Worm (Caenorhabditis elegans) whole organism, L2 larva: ENCODE data around the gene F14H12.17.

Experiments used
- C34F6.9 ChIP-seq: fragments of 150-350 bp; optimal IDR thresholded peaks from 2 replicates; lab custom pipeline; 2014; ENCODE audit warnings: missing biosample characterization, missing genetic modification characterization
- F13H6.1 ChIP-seq: sonication (generic microtip); optimal IDR thresholded peaks from 2 replicates; lab custom pipeline; 2016; ENCODE audit warnings: missing genetic modification characterization, missing compliant biosample characterization
- R02D3.7 ChIP-seq: fragments of 150-350 bp; optimal IDR thresholded peaks from 2 replicates; lab custom pipeline; 2014; ENCODE audit warnings: missing biosample characterization, missing genetic modification characterization
- egl-27 ChIP-seq: sonication (generic microtip); optimal IDR thresholded peaks from 3 replicates; lab custom pipeline; 2017; ENCODE audit warnings: missing biosample characterization, missing genetic modification reagents, missing genetic modification characterization
- elt-1 ChIP-seq: fragments of 150-350 bp; optimal IDR thresholded peaks from 2 replicates; lab custom pipeline; 2014; ENCODE audit warnings: missing biosample characterization, missing genetic modification characterization
- elt-3 ChIP-seq: sonication (generic microtip); optimal IDR thresholded peaks from 2 replicates; lab custom pipeline; 2017; ENCODE audit warnings: missing biosample characterization, missing genetic modification characterization
- fos-1 ChIP-seq: fragments of 150-350 bp; optimal IDR thresholded peaks from 2 replicates; lab custom pipeline; 2014; ENCODE audit warnings: missing biosample characterization, missing genetic modification characterization
- lin-13 ChIP-seq: fragments of 150-350 bp; optimal IDR thresholded peaks from 2 replicates; lab custom pipeline; 2014; ENCODE audit warnings: missing biosample characterization, missing genetic modification reagents, missing genetic modification characterization
- mab-5 ChIP-seq: fragments of 150-350 bp; optimal IDR thresholded peaks from 2 replicates; lab custom pipeline; 2014; ENCODE audit warnings: missing biosample characterization, missing genetic modification characterization
- mbf-1 ChIP-seq: sonication (generic microtip); optimal IDR thresholded peaks from 2 replicates; lab custom pipeline; 2017; ENCODE audit warnings: missing biosample characterization, missing genetic modification characterization
- mdl-1 ChIP-seq, 2 experiments: fragments of 150-350 bp in 1 of 2; sonication (generic microtip) in 1 of 2; optimal IDR thresholded peaks; 2 replicates each; lab custom pipeline; 2017; ENCODE audit warnings: missing biosample characterization in 2 of 2, missing genetic modification characterization in 2 of 2
- nhr-11 ChIP-seq: fragments of 150-350 bp; optimal IDR thresholded peaks from 2 replicates; lab custom pipeline; 2014; ENCODE audit warnings: missing biosample characterization, missing genetic modification characterization
- nhr-12 ChIP-seq: fragments of 150-350 bp; optimal IDR thresholded peaks from 2 replicates; lab custom pipeline; 2014; ENCODE audit warnings: missing biosample characterization, missing genetic modification characterization
- nhr-23 ChIP-seq: fragments of 150-350 bp; optimal IDR thresholded peaks from 2 replicates; lab custom pipeline; 2014; ENCODE audit warnings: missing biosample characterization, missing genetic modification reagents, missing genetic modification characterization
- nhr-25 ChIP-seq: fragments of 150-350 bp; sonication (generic microtip); optimal IDR thresholded peaks from 3 replicates; lab custom pipeline; 2014; ENCODE audit warnings: missing biosample characterization, missing genetic modification characterization
- nhr-6 ChIP-seq: fragments of 150-350 bp; optimal IDR thresholded peaks from 2 replicates; lab custom pipeline; 2014; ENCODE audit warnings: missing biosample characterization, missing genetic modification characterization
- peb-1 ChIP-seq: fragments of 150-350 bp; optimal IDR thresholded peaks from 2 replicates; lab custom pipeline; 2014; ENCODE audit warnings: missing biosample characterization, missing genetic modification characterization
- sem-4 ChIP-seq: fragments of 150-350 bp; optimal IDR thresholded peaks from 2 replicates; lab custom pipeline; 2014; ENCODE audit warnings: missing biosample characterization, missing genetic modification reagents, missing genetic modification characterization
- skn-1 ChIP-seq: sonication (generic microtip); optimal IDR thresholded peaks from 2 replicates; lab custom pipeline; 2017; ENCODE audit warnings: missing biosample characterization, missing genetic modification characterization
- sma-3 ChIP-seq: sonication (generic microtip); optimal IDR thresholded peaks from 2 replicates; lab custom pipeline; 2016; ENCODE audit warnings: missing genetic modification reagents, missing genetic modification characterization, missing compliant biosample characterization
- sma-9 ChIP-seq, 2 experiments: fragments of 150-350 bp in 1 of 2; sonication (generic microtip) in 1 of 2; optimal IDR thresholded peaks; 2 replicates each; lab custom pipeline; 2014 to 2016; ENCODE audit warnings: missing genetic modification characterization in 2 of 2, mild to moderate bottlenecking in 1 of 2, missing biosample characterization in 1 of 2, missing compliant biosample characterization in 1 of 2, missing genetic modification reagents in 1 of 2, moderate library complexity in 1 of 2
- snpc-4 ChIP-seq: fragments of 150-350 bp; optimal IDR thresholded peaks from 2 replicates; lab custom pipeline; 2014; ENCODE audit warnings: missing biosample characterization, missing genetic modification characterization
- unc-55 ChIP-seq: fragments of 150-350 bp; sonication (generic microtip); optimal IDR thresholded peaks from 3 replicates; lab custom pipeline; 2014; ENCODE audit warnings: missing biosample characterization, missing genetic modification reagents, missing genetic modification characterization
- unc-62 ChIP-seq: fragments of 150-350 bp; optimal IDR thresholded peaks from 2 replicates; lab custom pipeline; 2014; ENCODE audit warnings: missing biosample characterization, missing genetic modification reagents, missing genetic modification characterization
- zag-1 ChIP-seq: fragments of 150-350 bp; optimal IDR thresholded peaks from 2 replicates; lab custom pipeline; 2014; ENCODE audit warnings: missing biosample characterization, missing genetic modification characterization
- ztf-4 ChIP-seq: fragments of 150-350 bp; optimal IDR thresholded peaks from 2 replicates; lab custom pipeline; 2014; ENCODE audit warnings: missing biosample characterization, missing genetic modification characterization

Gene F14H12.17

DNA sequence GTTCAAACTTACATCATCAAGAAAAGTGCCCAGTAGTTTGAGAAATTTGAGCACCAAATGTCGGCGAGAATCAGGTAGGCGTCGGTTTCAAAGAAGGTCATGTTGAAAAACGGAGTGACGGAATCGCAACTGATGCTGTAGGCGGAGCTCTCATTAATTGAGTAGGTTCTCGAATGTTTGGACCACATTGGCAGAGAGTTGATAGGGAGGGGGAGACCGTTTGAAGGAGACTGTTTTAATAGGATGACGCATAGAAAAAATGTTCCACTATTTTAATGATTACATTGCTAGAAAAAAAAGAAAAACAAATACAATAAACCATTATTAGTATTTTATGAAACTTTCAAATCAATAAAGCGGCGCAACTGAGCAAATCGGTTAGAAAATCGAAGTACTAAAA lies at the start of gene F14H12.17:
TSS of gene F14H12.17 (minus strand) at position 101 of the 400 bp plus-strand sequence.
- TF ChIP-seq ztf-4 (tag; lab: Kevin White, UChicago) = no peak

DNA sequence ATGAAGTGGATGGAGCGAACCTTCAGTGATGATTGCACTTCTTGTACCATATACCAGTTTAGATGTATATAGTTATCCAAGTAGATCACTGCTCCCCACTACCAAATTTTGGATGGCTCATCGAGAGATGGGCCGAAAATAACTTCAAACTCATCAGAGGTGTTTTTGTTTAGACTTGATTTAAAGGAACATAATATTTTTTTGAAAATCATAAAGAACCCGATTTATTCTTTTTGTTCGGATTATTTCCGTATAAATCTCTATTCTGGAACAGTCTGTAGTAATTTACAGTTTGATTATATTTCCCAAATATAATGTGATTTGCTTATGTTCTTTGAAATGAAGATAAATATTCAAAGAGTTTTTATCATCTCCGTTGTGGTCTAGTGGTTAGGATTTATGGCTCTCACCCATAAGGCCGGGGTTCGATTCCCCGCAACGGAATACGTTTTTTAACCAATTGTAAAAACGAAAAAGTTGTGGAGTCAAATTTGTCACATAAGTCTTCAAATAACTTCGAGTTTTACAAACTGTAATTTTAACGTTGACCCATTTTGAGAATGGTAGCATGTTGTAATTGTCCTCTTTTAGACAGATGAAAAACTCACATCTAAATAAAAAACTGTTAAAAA lies 47.3 kb upstream of the F14H12.17 start:
- no peak for TF ChIP-seq elt-1
- no peak for TF ChIP-seq peb-1 (tag; lab: Kevin White, UChicago)
- TF ChIP-seq sem-4 (tag; lab: Kevin White, UChicago) = no peak
- TF ChIP-seq, all 48 proteins: peak for 0

DNA sequence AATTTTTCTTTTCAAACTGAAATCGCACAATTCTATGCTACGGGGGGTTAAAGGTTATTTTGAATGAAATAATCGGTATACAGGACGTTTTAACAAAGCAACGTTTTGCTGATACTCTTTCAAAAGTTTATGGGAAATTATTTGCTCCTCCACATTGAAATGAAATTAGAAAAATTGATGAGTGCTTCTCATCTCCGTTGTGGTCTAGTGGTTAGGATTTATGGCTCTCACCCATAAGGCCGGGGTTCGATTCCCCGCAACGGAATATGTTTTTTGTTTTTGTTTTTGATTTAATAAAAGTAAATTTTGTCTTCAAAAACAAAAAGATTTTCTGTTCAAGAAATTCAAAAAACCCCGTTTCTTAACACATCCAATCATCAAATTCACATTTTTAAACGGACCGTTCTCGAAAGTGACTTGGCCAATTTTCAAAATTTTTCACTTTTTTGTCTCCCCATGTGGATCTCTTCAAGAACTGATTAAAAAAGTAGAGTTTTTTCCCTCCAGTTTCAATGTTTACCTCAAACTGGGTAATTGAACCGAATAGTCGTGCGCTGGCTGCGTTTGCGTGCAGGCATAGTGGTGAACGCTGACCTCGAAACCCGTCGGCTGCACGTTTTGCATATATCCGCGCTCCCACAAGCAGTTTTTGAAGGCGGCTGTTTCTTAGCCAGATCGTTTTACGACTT lies 46.6 kb upstream of the F14H12.17 start:
- TF ChIP-seq R02D3.7 (no peak), nhr-6 (tag; lab: Kevin White, UChicago) (no peak), mab-5 (tag; lab: Kevin White, UChicago) (no peak), peb-1 (tag; lab: Kevin White, UChicago) (no peak), unc-62 (GFP tag; lab: Kevin White, UChicago) (no peak), skn-1 (no peak), nhr-25 (tag; lab: Kevin White, UChicago) (no peak), nhr-12 (no peak), sma-9 (GFP tag; optimal IDR thresholded peaks at IDR 0.05; lab: Kevin White, UChicago) (no peak), sma-9 (tag; optimal IDR thresholded peaks at IDR 0.05; lab: Kevin White, UChicago) (no peak), C34F6.9 (tag; lab: Kevin White, UChicago) (no peak), snpc-4 (tag; lab: Kevin White, UChicago) (no peak), nhr-11 (tag; lab: Kevin White, UChicago) (no peak), sma-3 (GFP tag; lab: Kevin White, UChicago) (no peak)

DNA sequence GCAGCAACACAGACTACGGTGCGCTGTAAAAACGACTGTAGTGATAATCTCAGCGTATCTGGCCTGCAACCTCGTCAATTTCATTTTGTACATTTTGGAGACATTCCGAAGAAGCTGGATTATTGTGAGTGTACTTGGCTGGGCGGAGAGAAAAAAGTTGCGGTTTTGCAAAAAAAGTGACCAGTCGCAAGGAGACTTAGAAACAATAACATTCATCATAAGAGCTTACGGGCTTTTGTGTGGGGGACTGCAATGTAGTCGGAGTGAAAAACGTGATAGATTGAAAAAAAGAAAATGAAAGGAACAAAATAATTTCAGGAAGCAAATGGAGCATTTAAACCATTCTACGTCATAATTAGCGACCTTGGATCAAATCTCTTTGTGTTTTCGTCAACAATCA lies 45.4 kb upstream of the F14H12.17 start:
- TF ChIP-seq elt-3 (no peak), zag-1 (tag; lab: Kevin White, UChicago) (peak; percentile 22), unc-55 (GFP tag; lab: Kevin White, UChicago) (peak; percentile 52), mab-5 (tag; lab: Kevin White, UChicago) (peak; percentile 76), mbf-1 (tag; lab: Kevin White, UChicago) (no peak)

DNA sequence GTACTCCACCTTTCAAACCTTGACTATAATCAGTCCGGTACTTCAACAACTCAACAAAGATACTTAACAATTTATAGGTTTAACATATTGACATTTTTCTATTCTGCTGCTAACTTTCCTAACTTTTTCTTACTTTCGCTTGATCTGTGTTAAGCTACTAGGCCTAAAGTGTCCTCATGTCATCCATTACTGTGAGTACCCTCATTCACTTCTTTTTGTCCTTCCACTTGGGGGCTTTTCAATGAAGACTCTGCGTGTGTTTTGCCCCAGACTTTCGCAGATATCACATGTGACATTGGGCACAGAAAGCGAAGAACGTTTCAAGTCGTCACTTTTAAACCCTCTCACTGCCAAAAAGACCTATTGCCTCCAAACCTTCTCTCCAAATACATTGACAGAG lies 41.6 kb upstream of the F14H12.17 start:
- TF ChIP-seq mab-5 (tag; lab: Kevin White, UChicago) = peak; percentile 44
- peak; percentile 9 for TF ChIP-seq unc-55 (GFP tag; lab: Kevin White, UChicago)
- TF ChIP-seq zag-1 (tag; lab: Kevin White, UChicago) = peak; percentile 8
- no peak for TF ChIP-seq lin-13 (GFP tag; lab: Kevin White, UChicago)
- TF ChIP-seq mbf-1 (tag; lab: Kevin White, UChicago) = no peak
- TF ChIP-seq mdl-1 (tag; optimal IDR thresholded peaks at IDR 0.05; lab: Kevin White, UChicago) = peak in 1 of 2 experiments; percentile 24
- TF ChIP-seq egl-27 = no peak
- peak; percentile 19 for TF ChIP-seq sma-9 (GFP tag; optimal IDR thresholded peaks at IDR 0.05; lab: Kevin White, UChicago)
- TF ChIP-seq sma-9 (tag; optimal IDR thresholded peaks at IDR 0.05; lab: Kevin White, UChicago) = no peak
- no peak for TF ChIP-seq elt-1

DNA sequence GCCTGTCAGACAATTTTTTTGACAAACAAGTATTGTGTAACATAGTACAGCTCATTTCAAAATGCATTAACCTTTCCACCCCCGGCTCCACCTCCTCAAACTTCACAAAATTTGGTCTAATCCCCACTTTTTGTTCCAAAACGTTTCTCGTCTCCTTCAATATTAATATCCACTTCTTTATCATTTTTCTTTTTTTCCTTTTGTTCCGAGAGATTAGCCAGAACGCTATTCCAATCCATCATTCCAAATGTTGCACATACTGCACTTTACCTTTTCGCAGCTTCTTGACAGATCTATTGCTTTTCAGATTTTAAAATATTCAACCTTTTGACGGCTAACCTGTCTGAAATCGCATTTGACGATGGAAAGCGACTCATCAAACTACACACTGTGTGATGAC lies 39.8 kb upstream of the F14H12.17 start, which contains the start of gene D1079.1:
TSS of gene D1079.1 (plus strand) at position 301 of the 400 bp plus-strand sequence.
- TF ChIP-seq fos-1 (tag; lab: Kevin White, UChicago) = no peak
- peak; percentile 31 for TF ChIP-seq unc-55 (GFP tag; lab: Kevin White, UChicago)

DNA sequence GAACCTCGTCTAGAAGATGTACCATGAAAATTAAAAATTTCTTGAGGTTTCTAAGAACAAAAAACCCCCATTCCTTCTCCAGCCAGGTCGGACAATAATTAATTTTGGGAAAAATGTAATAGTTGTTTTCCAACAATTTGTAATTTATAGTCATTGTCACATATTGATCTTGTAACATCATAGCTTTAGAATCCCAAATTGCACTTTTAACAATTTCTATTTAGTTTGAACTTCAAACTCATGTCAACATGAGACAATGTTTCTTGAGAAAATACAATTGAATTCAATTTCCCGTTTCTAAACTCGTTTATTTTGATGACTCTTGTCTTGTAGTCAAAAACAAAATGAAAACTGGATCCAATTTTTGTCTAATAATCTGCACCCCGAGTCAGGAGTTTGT lies 37.2 kb upstream of the F14H12.17 start:
- no peak for TF ChIP-seq nhr-23 (tag; lab: Kevin White, UChicago)
- no peak for TF ChIP-seq zag-1 (tag; lab: Kevin White, UChicago)
- TF ChIP-seq egl-27 = no peak
- no peak for TF ChIP-seq F13H6.1
- no peak for TF ChIP-seq sma-3 (GFP tag; lab: Kevin White, UChicago)
- no peak for TF ChIP-seq ztf-4 (tag; lab: Kevin White, UChicago)
- no peak for TF ChIP-seq mab-5 (tag; lab: Kevin White, UChicago)
- TF ChIP-seq mdl-1 (tag; optimal IDR thresholded peaks at IDR 0.05; lab: Kevin White, UChicago) = no peak
